Worm (Caenorhabditis elegans) whole organism, L1 larva: ENCODE data around the gene C08F11.13.
"Not testable (repeated sequence)": the region's sequence is repeated elsewhere in the genome, so short reads cannot be mapped to it uniquely, and the experiment has no call there.

Source experiments
- efl-1 ChIP-seq, 4 experiments: fragments of 150-350 bp; optimal IDR thresholded peaks in 3 of 4; peaks in 1 of 4; 1 replicate in 1 of 4; 2 replicates in 3 of 4; lab custom pipeline; 2014; ENCODE audit warnings: missing biosample characterization in 2 of 4, missing genetic modification characterization in 2 of 4, missing genetic modification reagents in 2 of 4
- lsy-2 ChIP-seq, 2 experiments: fragments of 150-350 bp; optimal IDR thresholded peaks; 2 replicates each; lab custom pipeline; 2014; ENCODE audit warnings: missing biosample characterization in 2 of 2, missing genetic modification characterization in 2 of 2
- mdl-1 ChIP-seq, 2 experiments: fragments of 150-350 bp; optimal IDR thresholded peaks; 2 replicates each; lab custom pipeline; 2014 to 2017; ENCODE audit warnings: missing biosample characterization in 2 of 2, missing genetic modification characterization in 2 of 2, inconsistent platforms in 1 of 2
- nhr-12 ChIP-seq: sonication (generic microtip); optimal IDR thresholded peaks from 2 replicates; lab custom pipeline; 2017; ENCODE audit warnings: missing biosample characterization, missing genetic modification characterization
- unc-62 ChIP-seq: fragments of 150-350 bp; optimal IDR thresholded peaks from 2 replicates; lab custom pipeline; 2014; ENCODE audit warnings: missing biosample characterization, missing genetic modification reagents, missing genetic modification characterization
- unc-86 ChIP-seq: sonication (generic microtip); optimal IDR thresholded peaks from 2 replicates; lab custom pipeline; 2016; ENCODE audit warnings: missing genetic modification characterization, missing compliant biosample characterization

ce11 chrIV:13597813-13598212 lies 11.9 kb downstream of the C08F11.13 start, which contains the start of gene Y45F10B.9:
- not testable (repeated sequence) for TF ChIP-seq nhr-12 (tag; lab: Kevin White, UChicago); mdl-1 (tag; optimal IDR thresholded peaks at IDR 0.05; lab: Kevin White, UChicago); unc-62; lsy-2 (tag; optimal IDR thresholded peaks at IDR 0.05; lab: Kevin White, UChicago); efl-1 (optimal IDR thresholded peaks at IDR 0.05; lab: Kevin White, UChicago); efl-1 (GFP tag; optimal IDR thresholded peaks at IDR 0.05 in 1 of 2; lab: Kevin White, UChicago); unc-86 (tag; lab: Kevin White, UChicago)
